Worm (Caenorhabditis elegans): ENCODE results near the gene nlp-35.

The nlp-35 gene

DNA sequence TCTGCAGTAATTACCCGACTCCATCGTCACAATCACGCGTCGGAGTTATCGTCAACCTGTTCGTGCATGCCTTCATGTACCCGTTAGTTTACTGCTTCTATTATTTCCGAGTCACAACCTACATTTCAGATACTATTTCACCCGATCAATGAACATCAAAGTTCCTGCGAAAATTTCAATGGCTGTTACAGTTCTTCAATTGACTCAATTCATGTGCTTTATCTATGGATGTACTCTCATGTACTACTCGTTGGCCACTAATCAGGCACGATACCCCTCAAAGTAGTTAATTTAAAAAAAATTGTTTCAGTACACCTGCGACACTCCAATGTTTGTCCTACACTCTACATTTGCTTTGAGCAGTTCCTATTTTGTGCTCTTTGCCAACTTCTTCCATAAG lies 12.0 kb upstream of the nlp-35 start:
- TF ChIP-seq sptf-2 (GFP tag; optimal IDR thresholded peaks at IDR 0.05) (no peak), repo-1 (tag; optimal IDR thresholded peaks at IDR 0.05) (peak; percentile 3), dox-1 (GFP tag; IDR thresholded peaks at IDR 0.05) (no peak), F23B12.7 (tag; optimal IDR thresholded peaks at IDR 0.05; ENCODE audit: insufficient read depth) (no peak), sea-2 (GFP tag; IDR thresholded peaks at IDR 0.05) (no peak), gei-17 (GFP tag; optimal IDR thresholded peaks at IDR 0.05) (peak; percentile 6), ztf-26 (tag; optimal IDR thresholded peaks at IDR 0.05) (peak; percentile 6), lag-1 (GFP tag; IDR thresholded peaks at IDR 0.05) (no peak), lin-54 (GFP tag; optimal IDR thresholded peaks at IDR 0.05) (no peak), F55B11.4 (tag; optimal IDR thresholded peaks at IDR 0.05; ENCODE audit: borderline replicate concordance, insufficient read depth) (no peak), ccch-3 (GFP tag; optimal IDR thresholded peaks at IDR 0.05) (no peak), K11D2.4 (GFP tag; IDR thresholded peaks at IDR 0.05) (no peak), Y79H2A.3 (GFP tag; conservative IDR thresholded peaks at IDR 0.05) (no peak)

DNA sequence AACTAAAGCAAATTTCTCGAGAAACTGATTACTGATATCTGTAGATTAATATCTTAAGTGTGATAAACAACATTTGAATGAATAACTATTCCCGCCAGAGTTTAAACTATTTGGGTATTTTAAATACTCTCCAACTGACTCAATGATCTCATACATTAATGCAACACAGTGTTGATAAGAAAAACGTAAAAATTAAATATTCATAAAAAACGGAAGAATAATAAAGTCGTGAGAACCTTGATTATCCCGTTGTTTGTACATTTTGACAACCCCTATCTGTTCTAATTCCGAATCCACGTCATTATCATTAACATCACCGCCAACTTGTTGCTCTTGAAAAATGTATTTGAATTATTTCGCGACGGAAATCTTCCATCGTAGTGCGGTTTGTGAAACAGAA lies 10.9 kb upstream of the nlp-35 start, which contains the start of gene elo-7:
Gene elo-7, plus strand, starts transcription at position 301 of the 400 bp plus-strand sequence.
- TF ChIP-seq ztf-25 (GFP tag; IDR thresholded peaks at IDR 0.05) (no peak), hlh-26 (GFP tag; conservative IDR thresholded peaks at IDR 0.05) (no peak), mxl-1 (tag; optimal IDR thresholded peaks at IDR 0.05) (no peak), let-607 (tag; optimal IDR thresholded peaks at IDR 0.05) (no peak), F55B11.4 (tag; optimal IDR thresholded peaks at IDR 0.05; ENCODE audit: borderline replicate concordance, insufficient read depth) (no peak), sdz-38 (tag; optimal IDR thresholded peaks at IDR 0.05) (no peak), F57A8.1 (GFP tag; optimal IDR thresholded peaks at IDR 0.05) (no peak), zfh-2 (GFP tag; conservative IDR thresholded peaks at IDR 0.05) (no peak), egl-18 (GFP tag; IDR thresholded peaks at IDR 0.05) (no peak), mes-4 (tag; optimal IDR thresholded peaks at IDR 0.05) (no peak), ama-1 (optimal IDR thresholded peaks at IDR 0.05) (no peak), ama-1 (GFP tag; optimal IDR thresholded peaks at IDR 0.05) (no peak), madf-10 (tag; optimal IDR thresholded peaks at IDR 0.05) (no peak)

DNA sequence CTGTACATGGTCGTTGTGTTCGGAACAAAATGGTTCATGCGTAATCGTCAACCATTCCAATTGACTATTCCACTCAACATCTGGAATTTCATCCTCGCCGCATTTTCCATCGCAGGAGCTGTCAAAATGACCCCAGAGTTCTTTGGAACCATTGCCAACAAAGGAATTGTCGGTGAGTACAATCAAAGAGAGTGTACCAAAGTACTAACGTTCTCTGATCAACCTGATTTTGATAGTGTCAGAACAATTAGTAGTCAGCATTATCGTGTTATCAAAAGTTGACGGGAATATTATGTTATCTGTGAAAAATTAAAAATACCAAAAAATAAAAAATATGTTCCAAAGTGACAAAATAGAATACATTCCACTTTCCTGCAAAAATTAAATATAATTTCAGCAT lies 8.3 kb upstream of the nlp-35 start:
- TF ChIP-seq ekl-4 (GFP tag; IDR thresholded peaks at IDR 0.05) = 0 out of 2 replicates have a peak, but pooled peaks have one; percentile 12
- TF ChIP-seq snpc-3.4 (tag; optimal IDR thresholded peaks at IDR 0.05) = no peak
- TF ChIP-seq sptf-2 (GFP tag; optimal IDR thresholded peaks at IDR 0.05) = no peak
- TF ChIP-seq attf-6 (GFP tag; IDR thresholded peaks at IDR 0.05) = no peak
- no peak for TF ChIP-seq F55B11.4 (tag; optimal IDR thresholded peaks at IDR 0.05; ENCODE audit: borderline replicate concordance, insufficient read depth)
- peak; percentile 34 for TF ChIP-seq nhr-80 (tag; optimal IDR thresholded peaks at IDR 0.05)

DNA sequence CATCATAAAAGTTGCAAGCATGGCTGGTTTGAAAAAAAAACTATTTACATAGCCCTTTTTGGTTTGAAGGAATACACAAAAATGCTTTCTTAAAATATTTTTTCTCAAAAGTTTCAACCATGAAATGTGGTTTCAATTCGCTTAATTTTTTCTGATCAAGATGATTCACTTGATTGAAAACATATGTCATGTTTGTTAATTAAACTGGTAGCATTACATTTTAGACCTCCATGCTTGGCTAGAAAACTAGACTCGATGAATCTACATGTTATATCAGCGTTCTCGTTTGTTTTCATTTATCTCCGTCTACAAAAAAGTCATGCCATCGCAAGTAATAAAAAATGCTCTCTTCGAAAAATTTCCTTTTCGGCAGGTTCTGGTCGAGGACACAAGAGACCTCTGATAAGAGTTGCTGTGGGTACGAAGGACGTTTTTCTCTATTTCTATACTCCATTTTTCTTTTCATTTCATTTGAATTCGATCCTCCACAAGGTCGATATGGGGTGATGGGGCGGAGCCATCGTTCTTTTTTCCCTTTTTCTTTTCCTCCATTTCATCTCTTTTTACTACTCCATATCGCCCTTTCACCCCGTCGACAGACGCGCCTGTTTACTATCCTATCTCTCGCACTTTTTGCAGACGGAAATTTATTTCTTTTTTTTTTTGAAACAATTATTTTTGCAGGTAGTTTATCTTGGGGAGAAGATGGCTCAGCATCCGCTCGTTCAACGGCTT lies 7.1 kb upstream of the nlp-35 start, which contains the start of gene elo-1:
Gene elo-1, plus strand, starts transcription at position 685 of the 735 bp plus-strand sequence.
- no peak for TF ChIP-seq ekl-4 (GFP tag; IDR thresholded peaks at IDR 0.05)
- TF ChIP-seq let-607 (tag; optimal IDR thresholded peaks at IDR 0.05) = peak in 1 of 2 experiments; percentile 8
- TF ChIP-seq ZK185.1 (tag; optimal IDR thresholded peaks at IDR 0.05; ENCODE audit: poor library complexity, severe bottlenecking) = no peak
- TF ChIP-seq B0035.1 (tag; optimal IDR thresholded peaks at IDR 0.05) = no peak
- no peak for TF ChIP-seq unc-62 (GFP tag; optimal IDR thresholded peaks at IDR 0.05)
- TF ChIP-seq akir-1 (GFP tag; optimal IDR thresholded peaks at IDR 0.05) = no peak
- TF ChIP-seq rcor-1 (GFP tag; IDR thresholded peaks at IDR 0.05) = no peak
- no peak for TF ChIP-seq ztf-3 (GFP tag; optimal IDR thresholded peaks at IDR 0.05)
- TF ChIP-seq lin-40 (tag; optimal IDR thresholded peaks at IDR 0.05) = peak; percentile 51
- no peak for TF ChIP-seq madf-8 (GFP tag; conservative IDR thresholded peaks at IDR 0.05)
- TF ChIP-seq efl-1 (GFP tag; optimal IDR thresholded peaks at IDR 0.05) = no peak
- TF ChIP-seq cebp-1 (GFP tag; IDR thresholded peaks at IDR 0.05) = no peak
- TF ChIP-seq cebp-1 (tag; optimal IDR thresholded peaks at IDR 0.05) = peak; percentile 41
- TF ChIP-seq madf-6 (GFP tag; IDR thresholded peaks at IDR 0.05) = no peak
- no peak for TF ChIP-seq cebp-2 (GFP tag; IDR thresholded peaks at IDR 0.05)
- no peak for TF ChIP-seq B0019.2 (GFP tag; conservative IDR thresholded peaks at IDR 0.05)
- no peak for TF ChIP-seq dpff-1 (tag; optimal IDR thresholded peaks at IDR 0.05)

All from whole organism, young adult.